Fruit fly (Drosophila melanogaster) whole organism, embryonic: Measurements from ENCODE around the gene Elo68alpha.

Experiments used
- Asciz ChIP-seq: fragments of 200-800 bp; sonication (Bioruptor generic); optimal IDR thresholded peaks from 2 replicates; lab custom pipeline; 2017; ENCODE audit warnings: missing biosample characterization, mild to moderate bottlenecking, missing genetic modification characterization, missing genetic modification reagents
- B-H2 ChIP-seq: fragments of 200-800 bp; sonication (Bioruptor generic); optimal IDR thresholded peaks from 2 replicates; lab custom pipeline; 2018; ENCODE audit warnings: missing biosample characterization, mild to moderate bottlenecking, missing genetic modification characterization
- CG11247 ChIP-seq: fragments of 200-800 bp; sonication (Bioruptor generic); IDR thresholded peaks from 2 replicates; pipeline ENCODE4 v1.3.6; 2022; ENCODE audit warnings: missing biosample characterization, missing genetic modification characterization
- CG11696 ChIP-seq: fragments of 200-800 bp; sonication (Bioruptor generic); IDR thresholded peaks from 2 replicates; pipeline ENCODE4 v1.3.6; 2022; ENCODE audit warnings: missing biosample characterization, missing genetic modification characterization
- CG14050 ChIP-seq: fragments of 200-800 bp; sonication (Bioruptor generic); IDR thresholded peaks from 3 replicates; pipeline ENCODE4 v1.3.6; 2022; ENCODE audit warnings: missing biosample characterization, missing genetic modification characterization
- CG16779 ChIP-seq: fragments of 200-800 bp; sonication (Bioruptor generic); IDR thresholded peaks from 2 replicates; pipeline ENCODE4 v1.3.6; 2022; ENCODE audit warnings: missing biosample characterization, missing genetic modification characterization
- CG2199 ChIP-seq: fragments of 200-800 bp; sonication (Bioruptor generic); IDR thresholded peaks from 3 replicates; pipeline ENCODE4 v1.3.6; 2022; ENCODE audit warnings: missing biosample characterization, missing genetic modification characterization
- CG4282 ChIP-seq: fragments of 200-800 bp; sonication (Bioruptor generic); optimal IDR thresholded peaks from 2 replicates; lab custom pipeline; 2016; ENCODE audit warnings: missing biosample characterization, missing genetic modification characterization
- CG6175 ChIP-seq: fragments of 200-800 bp; sonication (Bioruptor generic); IDR thresholded peaks from 3 replicates; pipeline ENCODE4 v1.3.6; 2022; ENCODE audit warnings: missing biosample characterization, missing genetic modification characterization
- CG6765 ChIP-seq: fragments of 200-800 bp; sonication (Bioruptor generic); optimal IDR thresholded peaks from 3 replicates; lab custom pipeline; 2017; ENCODE audit warnings: missing biosample characterization, mild to moderate bottlenecking, missing genetic modification characterization
- CG9437 ChIP-seq: fragments of 200-800 bp; sonication (Bioruptor generic); optimal IDR thresholded peaks from 2 replicates; lab custom pipeline; 2018; ENCODE audit warnings: missing biosample characterization, mild to moderate bottlenecking, missing genetic modification characterization
- CHES-1-like ChIP-seq: fragments of 200-800 bp; sonication (Bioruptor generic); optimal IDR thresholded peaks from 2 replicates; lab custom pipeline; 2016; ENCODE audit warnings: missing biosample characterization, missing genetic modification characterization
- Dek ChIP-seq: fragments of 200-800 bp; sonication (Bioruptor generic); optimal IDR thresholded peaks from 3 replicates; lab custom pipeline; 2019; ENCODE audit warnings: missing biosample characterization, mild to moderate bottlenecking, missing genetic modification characterization, moderate library complexity
- Drgx ChIP-seq: fragments of 200-800 bp; sonication (Bioruptor generic); IDR thresholded peaks from 2 replicates; pipeline ENCODE4 v1.3.6; 2022; ENCODE audit warnings: missing biosample characterization, missing genetic modification characterization
- E2f1 ChIP-seq: fragments of 200-800 bp; sonication (Bioruptor generic); IDR thresholded peaks from 2 replicates; pipeline ENCODE4 v1.3.6; 2022; ENCODE audit warnings: missing biosample characterization, missing genetic modification characterization
- ERR ChIP-seq: fragments of 200-800 bp; sonication (Bioruptor generic); optimal IDR thresholded peaks from 2 replicates; lab custom pipeline; 2016; ENCODE audit warnings: missing biosample characterization, missing genetic modification characterization
- Eip74EF ChIP-seq, 2 experiments: fragments of 200-800 bp in 1 of 2; fragments of >200 bp in 1 of 2; sonication (Bioruptor generic) in 1 of 2; optimal IDR thresholded peaks; 2 replicates each; lab custom pipeline; 2017 to 2019; ENCODE audit warnings: missing biosample characterization in 2 of 2, missing genetic modification characterization in 2 of 2, mild to moderate bottlenecking in 1 of 2, moderate library complexity in 1 of 2
- Elba2 ChIP-seq: fragments of 200-800 bp; sonication (Bioruptor generic); optimal IDR thresholded peaks from 3 replicates; lab custom pipeline; 2016; ENCODE audit warnings: missing biosample characterization, missing genetic modification characterization
- Ets65A ChIP-seq: fragments of 200-800 bp; sonication (Bioruptor generic); peaks from one replicate; lab custom pipeline; 2016; ENCODE audit warnings: missing biosample characterization, missing genetic modification characterization
- H2.0 ChIP-seq: fragments of 200-800 bp; sonication (Bioruptor generic); IDR thresholded peaks from 2 replicates; pipeline ENCODE4 v1.3.6; 2022; ENCODE audit warnings: missing biosample characterization, missing genetic modification characterization
- NFAT ChIP-seq: fragments of 200-800 bp; sonication (Bioruptor generic); IDR thresholded peaks from 2 replicates; pipeline ENCODE4 v1.3.6; 2022; ENCODE audit warnings: missing biosample characterization, missing genetic modification characterization
- Nf-YA ChIP-seq: fragments of 200-800 bp; sonication (Bioruptor generic); IDR thresholded peaks from 2 replicates; pipeline ENCODE4 v1.3.6; 2022; ENCODE audit warnings: missing biosample characterization, missing genetic modification characterization
- Oli ChIP-seq: fragments of 200-800 bp; sonication (Bioruptor generic); optimal IDR thresholded peaks from 2 replicates; lab custom pipeline; 2018; ENCODE audit warnings: missing biosample characterization, mild to moderate bottlenecking, missing genetic modification characterization, moderate library complexity
- Spps ChIP-seq: fragments of 200-800 bp; sonication (Bioruptor generic); optimal IDR thresholded peaks from 2 replicates; lab custom pipeline; 2018; ENCODE audit warnings: missing biosample characterization, mild to moderate bottlenecking, missing genetic modification characterization
- Ssrp ChIP-seq: fragments of 200-800 bp; sonication (Bioruptor generic); optimal IDR thresholded peaks from 2 replicates; lab custom pipeline; 2018; ENCODE audit warnings: missing biosample characterization, mild to moderate bottlenecking, missing genetic modification characterization, moderate library complexity
- Usf ChIP-seq: fragments of 200-800 bp; sonication (Bioruptor generic); optimal IDR thresholded peaks from 2 replicates; lab custom pipeline; 2017; ENCODE audit warnings: missing genotype, missing biosample characterization, missing genetic modification characterization
- Xbp1 ChIP-seq: fragments of 200-800 bp; sonication (Bioruptor generic); optimal IDR thresholded peaks from 3 replicates; lab custom pipeline; 2016; ENCODE audit warnings: missing biosample characterization, mild to moderate bottlenecking, missing genetic modification characterization
- YL-1 ChIP-seq: fragments of 200-800 bp; sonication (Bioruptor generic); optimal IDR thresholded peaks from 3 replicates; lab custom pipeline; 2017; ENCODE audit warnings: missing biosample characterization, mild to moderate bottlenecking, missing genetic modification characterization
- abd-A ChIP-seq: fragments of 200-800 bp; sonication (Bioruptor generic); optimal IDR thresholded peaks from 3 replicates; lab custom pipeline; 2019; ENCODE audit warnings: missing biosample characterization, mild to moderate bottlenecking, missing genetic modification characterization, moderate library complexity
- bigmax ChIP-seq: fragments of 200-800 bp; sonication (Bioruptor generic); optimal IDR thresholded peaks from 2 replicates; lab custom pipeline; 2018; ENCODE audit warnings: missing biosample characterization, mild to moderate bottlenecking, missing genetic modification characterization
- bsh ChIP-seq, 2 experiments: fragments of 200-800 bp; sonication (Bioruptor generic); optimal IDR thresholded peaks; 2 replicates each; lab custom pipeline; 2017 to 2018; ENCODE audit warnings: mild to moderate bottlenecking in 2 of 2, missing biosample characterization in 2 of 2, missing genetic modification characterization in 2 of 2, moderate library complexity in 1 of 2
- chif ChIP-seq, 2 experiments: fragments of 200-800 bp; sonication (Bioruptor generic); optimal IDR thresholded peaks; 3 replicates each; lab custom pipeline; 2016; ENCODE audit warnings: missing biosample characterization in 2 of 2, missing genetic modification characterization in 2 of 2
- chinmo ChIP-seq: fragments of 200-800 bp; sonication (Bioruptor generic); IDR thresholded peaks from 4 replicates; pipeline ENCODE4 v1.3.6; 2022; ENCODE audit warnings: missing biosample characterization, missing genetic modification characterization; ENCODE audit not compliant: partially characterized antibody
- crc ChIP-seq: fragments of 200-800 bp; sonication (Bioruptor generic); optimal IDR thresholded peaks from 2 replicates; lab custom pipeline; 2016; ENCODE audit warnings: missing biosample characterization, missing genetic modification characterization
- dimm ChIP-seq: fragments of 200-800 bp; sonication (Bioruptor generic); IDR thresholded peaks from 2 replicates; pipeline ENCODE4 v1.3.6; 2022; ENCODE audit warnings: missing biosample characterization, missing genetic modification characterization
- disco-r ChIP-seq: fragments of 200-800 bp; sonication (Bioruptor generic); optimal IDR thresholded peaks from 2 replicates; lab custom pipeline; 2016; ENCODE audit warnings: missing biosample characterization, missing genetic modification characterization
- dmrt11E ChIP-seq: fragments of 200-800 bp; sonication (Bioruptor generic); optimal IDR thresholded peaks from 3 replicates; lab custom pipeline; 2018; ENCODE audit warnings: missing biosample characterization, mild to moderate bottlenecking, missing genetic modification characterization, moderate library complexity
- eyg ChIP-seq: fragments of 200-800 bp; sonication (Bioruptor generic); optimal IDR thresholded peaks from 3 replicates; lab custom pipeline; 2016; ENCODE audit warnings: missing biosample characterization, missing genetic modification characterization
- ftz-f1 ChIP-seq: fragments of 200-800 bp; sonication (Bioruptor generic); optimal IDR thresholded peaks from 2 replicates; lab custom pipeline; 2016; ENCODE audit warnings: missing biosample characterization, missing genetic modification characterization
- gsb ChIP-seq: fragments of 200-800 bp; sonication (Bioruptor generic); IDR thresholded peaks from 2 replicates; pipeline ENCODE4 v1.3.6; 2022; ENCODE audit warnings: missing biosample characterization, missing genetic modification characterization
- insv ChIP-seq, 2 experiments: fragments of 200-800 bp; sonication (Bioruptor generic); optimal IDR thresholded peaks; 3 replicates each; lab custom pipeline; 2016 to 2018; ENCODE audit warnings: missing biosample characterization in 2 of 2, missing genetic modification characterization in 2 of 2
- jumu ChIP-seq: fragments of 200-800 bp; sonication (Bioruptor generic); optimal IDR thresholded peaks from 3 replicates; lab custom pipeline; 2016; ENCODE audit warnings: missing biosample characterization, missing genetic modification characterization
- lilli ChIP-seq: fragments of 200-800 bp; sonication (Bioruptor generic); optimal IDR thresholded peaks from 3 replicates; lab custom pipeline; 2016; ENCODE audit warnings: missing biosample characterization, missing genetic modification characterization
- lov ChIP-seq, 2 experiments: fragments of 200-800 bp in 1 of 2; fragments of >200 bp in 1 of 2; sonication (Bioruptor generic) in 1 of 2; IDR thresholded peaks in 1 of 2; optimal IDR thresholded peaks in 1 of 2; 2 replicates in 1 of 2; 3 replicates in 1 of 2; pipeline versions ENCODE4 v1.3.6 to Lab custom; 2017 to 2022; ENCODE audit warnings: missing biosample characterization in 1 of 2, missing genetic modification characterization in 1 of 2
- maf-S ChIP-seq: fragments of 200-800 bp; sonication (Bioruptor generic); optimal IDR thresholded peaks from 2 replicates; lab custom pipeline; 2016; ENCODE audit warnings: missing biosample characterization, missing genetic modification characterization
- nerfin-2 ChIP-seq: fragments of 200-800 bp; sonication (Bioruptor generic); IDR thresholded peaks from 2 replicates; pipeline ENCODE4 v1.3.6; 2022; ENCODE audit warnings: missing biosample characterization, missing genetic modification characterization; ENCODE audit not compliant: partially characterized antibody
- ro ChIP-seq: fragments of 200-800 bp; sonication (Bioruptor generic); IDR thresholded peaks from 2 replicates; pipeline ENCODE4 v1.3.6; 2022; ENCODE audit warnings: missing biosample characterization, missing genetic modification characterization
- sim ChIP-seq: fragments of 200-800 bp; sonication (Bioruptor generic); IDR thresholded peaks from 2 replicates; pipeline ENCODE4 v1.3.6; 2022; ENCODE audit warnings: missing biosample characterization, missing genetic modification characterization
- tgo ChIP-seq: fragments of 200-800 bp; sonication (Bioruptor generic); IDR thresholded peaks from 3 replicates; pipeline ENCODE4 v1.3.6; 2022; ENCODE audit warnings: missing biosample characterization, missing genetic modification characterization
- tio ChIP-seq: fragments of 200-800 bp; sonication (Bioruptor generic); optimal IDR thresholded peaks from 2 replicates; lab custom pipeline; 2017; ENCODE audit warnings: missing biosample characterization, missing genetic modification characterization, inconsistent platforms
- wdn ChIP-seq: fragments of 200-800 bp; sonication (Bioruptor generic); IDR thresholded peaks from 2 replicates; pipeline ENCODE4 v1.3.6; 2022; ENCODE audit warnings: missing biosample characterization, missing genetic modification characterization

Elo68alpha gene

DNA sequence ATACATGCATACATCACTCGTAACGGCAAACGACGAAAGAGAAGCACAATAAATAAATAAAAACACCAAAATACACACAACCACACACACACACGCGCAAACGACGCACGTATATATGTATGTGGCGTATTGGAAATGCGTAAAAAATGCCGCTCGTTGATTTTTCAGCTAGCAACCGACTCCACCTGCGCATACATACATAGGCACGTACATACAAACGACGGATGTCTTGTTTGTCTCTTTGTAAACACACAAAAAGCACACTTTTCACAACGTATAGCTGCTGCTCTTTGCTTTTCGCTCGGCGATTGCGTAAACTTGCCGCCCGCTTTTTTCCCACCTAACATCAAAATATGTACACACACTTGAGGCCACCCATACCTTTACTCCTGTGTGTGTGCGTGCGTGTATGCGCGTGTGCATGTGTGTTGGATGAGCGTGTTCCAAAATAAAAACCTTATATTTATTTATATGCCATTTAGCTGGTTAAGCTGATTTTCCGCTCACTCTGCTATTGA, 17.1 kb upstream of the Elo68alpha start (continued):
- TF ChIP-seq lov (optimal IDR thresholded peaks at IDR 0.05; lab: Kevin White, UChicago) (no peak), lov (GFP tag; IDR thresholded peaks at IDR 0.05; lab: Robert Waterston, UW) (no peak), insv (GFP tag; optimal IDR thresholded peaks at IDR 0.05; lab: Kevin White, UChicago) (peak in 1 of 2 experiments; percentile 62), Dek (tag; lab: Kevin White, UChicago) (no peak), NFAT (peak; percentile 6; the same call in 1 of the 2 replicates), Elba2 (GFP tag; lab: Kevin White, UChicago) (peak; percentile 51), chinmo (GFP tag; lab: Robert Waterston, UW) (peak; percentile 33; the same call in 1 of the 4 replicates), lilli (GFP tag; lab: Kevin White, UChicago) (peak; percentile 5), bigmax (GFP tag; lab: Kevin White, UChicago) (no peak), Drgx (GFP tag; lab: Robert Waterston, UW) (no peak), CG9437 (no peak), abd-A (tag; lab: Kevin White, UChicago) (peak; percentile 96), B-H2 (GFP tag; lab: Kevin White, UChicago) (peak; percentile 54), dimm (GFP tag; lab: Robert Waterston, UW) (no peak), crc (GFP tag; lab: Kevin White, UChicago) (no peak), Oli (tag; lab: Kevin White, UChicago) (no peak), CG6175 (GFP tag; lab: Robert Waterston, UW) (no peak), H2.0 (GFP tag; lab: Robert Waterston, UW) (no peak), CG11696 (GFP tag; lab: Robert Waterston, UW) (no peak), bsh (GFP tag; optimal IDR thresholded peaks at IDR 0.05; lab: Kevin White, UChicago) (no peak), disco-r (GFP tag; lab: Kevin White, UChicago) (no peak), YL-1 (GFP tag; lab: Kevin White, UChicago) (peak; percentile 14), Eip74EF (GFP tag; optimal IDR thresholded peaks at IDR 0.05; lab: Kevin White, UChicago) (no peak), sim (GFP tag; lab: Robert Waterston, UW) (no peak), CG16779 (no peak), CG2199 (GFP tag; lab: Robert Waterston, UW) (no peak), CG14050 (GFP tag; lab: Robert Waterston, UW) (no peak), nerfin-2 (GFP tag; lab: Robert Waterston, UW) (no peak), Asciz (GFP tag; lab: Kevin White, UChicago) (peak; percentile 20), ftz-f1 (GFP tag; lab: Kevin White, UChicago) (no peak), Spps (tag; lab: Kevin White, UChicago) (no peak), CG6765 (GFP tag; lab: Kevin White, UChicago) (peak; percentile 49), eyg (GFP tag; lab: Kevin White, UChicago) (no peak), Xbp1 (no peak), chif (GFP tag; optimal IDR thresholded peaks at IDR 0.05; lab: Kevin White, UChicago) (no peak), ro (GFP tag; lab: Robert Waterston, UW) (no peak), gsb (GFP tag; lab: Robert Waterston, UW) (no peak), tgo (GFP tag; lab: Robert Waterston, UW) (no peak), maf-S (GFP tag; lab: Kevin White, UChicago) (no peak), Ets65A (no peak), wdn (GFP tag; lab: Robert Waterston, UW) (no peak), jumu (GFP tag; lab: Kevin White, UChicago) (peak; percentile 14), tio (GFP tag; lab: Kevin White, UChicago) (no peak), E2f1 (GFP tag; lab: Robert Waterston, UW) (no peak), Nf-YA (no peak), Ssrp (tag; lab: Kevin White, UChicago) (no peak), CHES-1-like (GFP tag; lab: Kevin White, UChicago) (peak; percentile 27), CG4282 (no peak), ERR (GFP tag; lab: Kevin White, UChicago) (no peak), Usf (no peak), CG11247 (no peak), dmrt11E (tag; lab: Kevin White, UChicago) (peak; percentile 1)
